Fruit fly (Drosophila melanogaster) whole organism, embryonic: ENCODE measurements around the gene hog.

ENCODE experiments used
- Side ChIP-seq: fragments of 200-800 bp; sonication (Bioruptor generic); optimal IDR thresholded peaks from 2 replicates; lab custom pipeline; 2016; ENCODE audit warnings: missing biosample characterization, missing genetic modification characterization
- bab2 ChIP-seq: fragments of 200-800 bp; sonication (Bioruptor generic); optimal IDR thresholded peaks from 2 replicates; lab custom pipeline; 2016; ENCODE audit warnings: missing biosample characterization, missing genetic modification characterization

DNA sequence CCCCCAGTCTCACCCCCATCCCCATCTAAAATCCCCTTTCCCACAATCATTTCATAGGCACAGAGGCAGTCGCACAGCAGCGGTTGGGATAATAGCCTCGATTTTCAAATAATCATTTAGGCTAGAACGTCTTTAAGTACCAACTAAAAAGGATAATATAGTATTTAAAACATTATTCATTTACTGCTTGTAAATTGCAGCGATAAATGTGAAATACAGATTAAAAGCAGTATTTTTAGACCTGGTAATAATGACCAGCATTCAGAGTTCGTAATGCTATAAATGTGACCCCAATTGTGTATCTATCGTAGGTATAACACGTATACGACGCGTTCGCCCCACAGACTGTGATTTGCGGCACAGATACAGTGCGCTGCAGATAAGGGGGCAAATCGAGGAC is 8.8 kb upstream of the hog start:
- no peak for TF ChIP-seq bab2 (GFP tag; lab: Kevin White, UChicago)
- TF ChIP-seq Side (GFP tag; lab: Kevin White, UChicago), result no peak
